Worm (Caenorhabditis elegans) whole organism, L4 larva: ENCODE data around the gene srx-86.

Experiments used
- R02D3.7 ChIP-seq: fragments of 150-350 bp; sonication (generic microtip); optimal IDR thresholded peaks from 3 replicates; lab custom pipeline; 2014; ENCODE audit warnings: missing biosample characterization, missing genetic modification characterization
- ZK337.2 ChIP-seq: fragments of 200-800 bp; sonication (Bioruptor generic); IDR thresholded peaks from 2 replicates; pipeline ENCODE4 v1.3.6; 2022; ENCODE audit warnings: missing genetic modification reagents, missing genetic modification characterization, missing compliant biosample characterization
- aly-2 ChIP-seq: sonication (generic microtip); optimal IDR thresholded peaks from 2 replicates; lab custom pipeline; 2018; ENCODE audit warnings: missing biosample characterization, missing genetic modification characterization
- ama-1 ChIP-seq: fragments of 150-350 bp; optimal IDR thresholded peaks from 2 replicates; lab custom pipeline; 2014; ENCODE audit warnings: inconsistent platforms, mixed read lengths
- ceh-32 ChIP-seq: sonication (generic microtip); optimal IDR thresholded peaks from 2 replicates; lab custom pipeline; 2016; ENCODE audit warnings: mild to moderate bottlenecking, missing genetic modification characterization, missing compliant biosample characterization; ENCODE audit not compliant: poor library complexity
- daf-19 ChIP-seq: fragments of 200-800 bp; sonication (Bioruptor generic); conservative IDR thresholded peaks from 2 replicates; pipeline ENCODE4 v1.3.6; 2022; ENCODE audit warnings: missing genetic modification characterization, missing compliant biosample characterization
- egl-27 ChIP-seq: sonication (generic microtip); optimal IDR thresholded peaks from 3 replicates; lab custom pipeline; 2017; ENCODE audit warnings: missing biosample characterization, missing genetic modification reagents, missing genetic modification characterization
- lim-7 ChIP-seq: fragments of 200-800 bp; sonication (Bioruptor generic); IDR thresholded peaks from 2 replicates; pipeline ENCODE4 v1.3.6; 2022; ENCODE audit warnings: missing genetic modification characterization, missing compliant biosample characterization
- nhr-237 ChIP-seq: sonication (generic microtip); optimal IDR thresholded peaks from 2 replicates; lab custom pipeline; 2017; ENCODE audit warnings: missing biosample characterization, missing genetic modification characterization
- set-16 ChIP-seq: fragments of 200-800 bp; sonication (Bioruptor generic); IDR thresholded peaks from 2 replicates; pipeline ENCODE4 v1.3.6; 2022; ENCODE audit warnings: missing genetic modification reagents, missing genetic modification characterization, missing compliant biosample characterization
- spr-3 ChIP-seq: fragments of 200-800 bp; sonication (Bioruptor generic); optimal IDR thresholded peaks from 2 replicates; lab custom pipeline; 2018; ENCODE audit warnings: mild to moderate bottlenecking, missing genetic modification characterization, missing compliant biosample characterization
- unc-62 ChIP-seq, 3 experiments: fragments of 150-350 bp in 1 of 3; sonication (generic microtip); optimal IDR thresholded peaks in 2 of 3; peaks in 1 of 3; 1 replicate in 1 of 3; 2 replicates in 2 of 3; lab custom pipeline; 2014 to 2017; ENCODE audit warnings: missing biosample characterization in 3 of 3, missing genetic modification characterization in 3 of 3, missing genetic modification reagents in 3 of 3, missing genotype in 1 of 3
- zag-1 ChIP-seq: fragments of 150-350 bp; optimal IDR thresholded peaks from 2 replicates; lab custom pipeline; 2014; ENCODE audit warnings: missing biosample characterization, missing genetic modification characterization
- ztf-11 ChIP-seq: fragments of 150-350 bp; optimal IDR thresholded peaks from 2 replicates; lab custom pipeline; 2014; ENCODE audit warnings: missing biosample characterization, missing genetic modification characterization

- TF ChIP-seq spr-3 (GFP tag; lab: Kevin White, UChicago) (no peak), zag-1 (tag; lab: Kevin White, UChicago) (no peak), ZK337.2 (no peak), ama-1 (no peak), lim-7 (GFP tag; lab: Robert Waterston, UW) (no peak), ceh-32 (tag; lab: Kevin White, UChicago) (no peak), aly-2 (no peak), nhr-237 (tag; lab: Kevin White, UChicago) (no peak), set-16 (GFP tag; lab: Robert Waterston, UW) (no peak), ztf-11 (tag; lab: Kevin White, UChicago) (no peak), R02D3.7 (tag; lab: Kevin White, UChicago) (no peak), egl-27 (tag; lab: Kevin White, UChicago) (no peak), unc-62 (GFP tag; optimal IDR thresholded peaks at IDR 0.05 in 1 of 2; lab: Kevin White, UChicago) (peak in 1 of 2 experiments; percentile 97), unc-62 (tag; optimal IDR thresholded peaks at IDR 0.05; lab: Kevin White, UChicago) (no peak), daf-19 (GFP tag; lab: Robert Waterston, UW) (no peak)
Observed at ce11 chrV:11539502-11539901, 23.2 kb upstream of the srx-86 start.
